Worm (Caenorhabditis elegans): ENCODE data around the gene D1005.10.

DNA sequence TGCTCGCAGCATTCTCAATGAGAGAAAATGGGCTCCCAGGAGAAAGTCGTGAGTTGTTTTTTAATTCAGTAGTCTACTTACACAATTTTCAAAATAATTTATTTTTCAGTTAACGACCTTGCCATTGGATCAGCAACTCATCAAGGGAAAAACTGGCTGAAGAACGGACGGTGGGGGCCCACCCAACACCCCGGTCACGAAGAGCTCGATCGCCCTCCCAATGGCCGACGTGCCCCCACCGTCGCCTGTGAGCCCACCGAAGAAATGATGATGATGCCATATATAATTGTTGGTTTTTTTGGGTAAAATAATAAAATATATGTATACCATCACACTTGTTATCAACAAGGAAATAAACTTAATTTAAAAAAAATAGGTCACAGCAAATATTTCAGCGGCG, 16.9 kb upstream of the D1005.10 start:
- TF ChIP-seq nhr-76 (tag; optimal IDR thresholded peaks at IDR 0.05) (no peak), blmp-1 (tag; optimal IDR thresholded peaks at IDR 0.05) (no peak), lin-13 (tag; optimal IDR thresholded peaks at IDR 0.05) (no peak), lsy-2 (tag; optimal IDR thresholded peaks at IDR 0.05) (no peak), elt-1 (tag; optimal IDR thresholded peaks at IDR 0.05; ENCODE audit: borderline replicate concordance, insufficient read depth) (no peak)
